Worm (Caenorhabditis elegans) whole organism, L3 larva: Measurements from ENCODE around the gene F59A6.2.

Source experiments
- R02D3.7 ChIP-seq: fragments of 150-350 bp; optimal IDR thresholded peaks from 2 replicates; lab custom pipeline; 2014; ENCODE audit warnings: missing biosample characterization, missing genetic modification characterization
- aly-2 ChIP-seq: fragments of 150-350 bp; optimal IDR thresholded peaks from 2 replicates; lab custom pipeline; 2014; ENCODE audit warnings: missing biosample characterization, missing genetic modification characterization
- ama-1 ChIP-seq: fragments of 150-350 bp; optimal IDR thresholded peaks from 2 replicates; lab custom pipeline; 2018
- ceh-16 ChIP-seq: sonication (generic microtip); optimal IDR thresholded peaks from 2 replicates; lab custom pipeline; 2017; ENCODE audit warnings: missing biosample characterization, missing genetic modification characterization
- ceh-28 ChIP-seq: fragments of 150-350 bp; optimal IDR thresholded peaks from 2 replicates; lab custom pipeline; 2014; ENCODE audit warnings: missing biosample characterization, missing genetic modification reagents, missing genetic modification characterization
- ceh-82 ChIP-seq: fragments of 150-350 bp; optimal IDR thresholded peaks from 2 replicates; lab custom pipeline; 2014; ENCODE audit warnings: missing biosample characterization, missing genetic modification characterization
- ceh-9 ChIP-seq: sonication (generic microtip); optimal IDR thresholded peaks from 2 replicates; lab custom pipeline; 2018; ENCODE audit warnings: missing biosample characterization, missing genetic modification characterization
- egl-27 ChIP-seq: sonication (generic microtip); optimal IDR thresholded peaks from 4 replicates; lab custom pipeline; 2017; ENCODE audit warnings: missing biosample characterization, missing genetic modification reagents, missing genetic modification characterization
- egl-5 ChIP-seq: fragments of 150-350 bp; optimal IDR thresholded peaks from 2 replicates; lab custom pipeline; 2017; ENCODE audit warnings: missing biosample characterization, missing genetic modification reagents, missing genetic modification characterization, inconsistent platforms
- elt-1 ChIP-seq: fragments of 150-350 bp; optimal IDR thresholded peaks from 2 replicates; lab custom pipeline; 2014; ENCODE audit warnings: missing biosample characterization, missing genetic modification characterization
- elt-2 ChIP-seq: sonication (generic microtip); optimal IDR thresholded peaks from 2 replicates; lab custom pipeline; 2016; ENCODE audit warnings: missing genetic modification reagents, mild to moderate bottlenecking, missing genetic modification characterization, missing compliant biosample characterization
- elt-3 ChIP-seq, 3 experiments: fragments of 150-350 bp in 1 of 3; sonication (generic microtip) in 2 of 3; optimal IDR thresholded peaks; 2 replicates in 2 of 3; 4 replicates in 1 of 3; lab custom pipeline; 2014 to 2017; ENCODE audit warnings: missing biosample characterization in 3 of 3, missing genetic modification characterization in 3 of 3
- eor-1 ChIP-seq, 2 experiments: fragments of 150-350 bp; optimal IDR thresholded peaks; 2 replicates each; lab custom pipeline; 2014 to 2018; ENCODE audit warnings: missing biosample characterization in 2 of 2, missing genetic modification characterization in 2 of 2
- fkh-10 ChIP-seq: sonication (generic microtip); optimal IDR thresholded peaks from 2 replicates; lab custom pipeline; 2017; ENCODE audit warnings: missing biosample characterization, missing genetic modification reagents, missing genetic modification characterization
- fkh-2 ChIP-seq: fragments of 150-350 bp; optimal IDR thresholded peaks from 2 replicates; lab custom pipeline; 2014; ENCODE audit warnings: missing biosample characterization, missing genetic modification reagents, missing genetic modification characterization
- fos-1 ChIP-seq: fragments of 150-350 bp; optimal IDR thresholded peaks from 2 replicates; lab custom pipeline; 2014; ENCODE audit warnings: missing biosample characterization, missing genetic modification characterization
- hmg-11 ChIP-seq: sonication (generic microtip); optimal IDR thresholded peaks from 2 replicates; lab custom pipeline; 2016; ENCODE audit warnings: missing genetic modification characterization, missing compliant biosample characterization
- jun-1 ChIP-seq: fragments of 150-350 bp; optimal IDR thresholded peaks from 2 replicates; lab custom pipeline; 2014; ENCODE audit warnings: missing biosample characterization, missing genetic modification reagents, missing genetic modification characterization
- lin-15B ChIP-seq: fragments of 150-350 bp; optimal IDR thresholded peaks from 2 replicates; lab custom pipeline; 2014; ENCODE audit warnings: missing biosample characterization, missing genetic modification characterization
- lin-39 ChIP-seq: fragments of 150-350 bp; optimal IDR thresholded peaks from 2 replicates; lab custom pipeline; 2018; ENCODE audit warnings: missing biosample characterization, missing genetic modification reagents, missing genetic modification characterization
- lsy-12 ChIP-seq: sonication (generic microtip); optimal IDR thresholded peaks from 2 replicates; lab custom pipeline; 2016; ENCODE audit warnings: mild to moderate bottlenecking, missing genetic modification characterization, missing compliant biosample characterization
- mdl-1 ChIP-seq: fragments of 150-350 bp; optimal IDR thresholded peaks from 2 replicates; lab custom pipeline; 2014; ENCODE audit warnings: missing biosample characterization, missing genetic modification characterization
- mml-1 ChIP-seq: fragments of 150-350 bp; sonication (generic microtip); optimal IDR thresholded peaks from 3 replicates; lab custom pipeline; 2014; ENCODE audit warnings: missing biosample characterization, missing genetic modification characterization
- nfya-1 ChIP-seq: sonication (generic microtip); optimal IDR thresholded peaks from 2 replicates; lab custom pipeline; 2017; ENCODE audit warnings: missing genetic modification characterization, mild to moderate bottlenecking, missing compliant biosample characterization, antibody characterized with exemption, moderate library complexity; ENCODE audit not compliant: insufficient read depth
- nhr-11 ChIP-seq: fragments of 150-350 bp; optimal IDR thresholded peaks from 2 replicates; lab custom pipeline; 2014; ENCODE audit warnings: missing biosample characterization, missing genetic modification characterization
- nhr-12 ChIP-seq: fragments of 150-350 bp; optimal IDR thresholded peaks from 2 replicates; lab custom pipeline; 2014; ENCODE audit warnings: missing biosample characterization, missing genetic modification characterization
- nhr-25 ChIP-seq: sonication (generic microtip); optimal IDR thresholded peaks from 2 replicates; lab custom pipeline; 2017; ENCODE audit warnings: missing biosample characterization, missing genetic modification characterization
- nhr-43 ChIP-seq: sonication (generic microtip); optimal IDR thresholded peaks from 2 replicates; lab custom pipeline; 2016; ENCODE audit warnings: mild to moderate bottlenecking, missing genetic modification characterization, missing compliant biosample characterization; ENCODE audit not compliant: poor library complexity, severe bottlenecking
- nhr-67 ChIP-seq: fragments of 150-350 bp; optimal IDR thresholded peaks from 2 replicates; lab custom pipeline; 2014; ENCODE audit warnings: missing biosample characterization, missing genetic modification characterization
- nhr-76 ChIP-seq: fragments of 150-350 bp; sonication (generic microtip); optimal IDR thresholded peaks from 5 replicates; lab custom pipeline; 2014; ENCODE audit warnings: missing biosample characterization, missing genetic modification characterization
- nhr-77 ChIP-seq: fragments of 150-350 bp; optimal IDR thresholded peaks from 2 replicates; lab custom pipeline; 2014; ENCODE audit warnings: missing biosample characterization, missing genetic modification characterization
- pha-4 ChIP-seq: fragments of 150-350 bp; optimal IDR thresholded peaks from 2 replicates; lab custom pipeline; 2014; ENCODE audit warnings: missing biosample characterization, missing genetic modification reagents, missing genetic modification characterization
- pqm-1 ChIP-seq: fragments of 150-350 bp; optimal IDR thresholded peaks from 2 replicates; lab custom pipeline; 2017; ENCODE audit warnings: missing biosample characterization, missing genetic modification characterization, inconsistent platforms
- sea-2 ChIP-seq: fragments of 150-350 bp; sonication (generic microtip); optimal IDR thresholded peaks from 4 replicates; lab custom pipeline; 2014; ENCODE audit warnings: missing biosample characterization, missing genetic modification reagents, missing genetic modification characterization
- skn-1 ChIP-seq: fragments of 150-350 bp; optimal IDR thresholded peaks from 2 replicates; lab custom pipeline; 2014; ENCODE audit warnings: missing biosample characterization, missing genetic modification characterization
- snpc-4 ChIP-seq: fragments of 150-350 bp; optimal IDR thresholded peaks from 2 replicates; lab custom pipeline; 2014; ENCODE audit warnings: missing biosample characterization, missing genetic modification characterization
- unc-62 ChIP-seq: fragments of 150-350 bp; sonication (generic microtip); optimal IDR thresholded peaks from 4 replicates; lab custom pipeline; 2014; ENCODE audit warnings: missing biosample characterization, missing genetic modification reagents, missing genetic modification characterization
- zag-1 ChIP-seq: fragments of 150-350 bp; optimal IDR thresholded peaks from 2 replicates; lab custom pipeline; 2014; ENCODE audit warnings: missing biosample characterization, missing genetic modification characterization
- ztf-11 ChIP-seq: fragments of 150-350 bp; optimal IDR thresholded peaks from 2 replicates; lab custom pipeline; 2014; ENCODE audit warnings: missing biosample characterization, missing genetic modification characterization
- ztf-4 ChIP-seq: fragments of 150-350 bp; optimal IDR thresholded peaks from 2 replicates; lab custom pipeline; 2014; ENCODE audit warnings: missing biosample characterization, missing genetic modification characterization

The F59A6.2 gene

ce11 chrII:5001866-5002265 lies 12.6 kb upstream of the F59A6.2 start:
- TF ChIP-seq fkh-10 (GFP tag; lab: Kevin White, UChicago) (no peak), mml-1 (no peak), eor-1 (tag; optimal IDR thresholded peaks at IDR 0.05; lab: Kevin White, UChicago) (no peak), ceh-82 (tag; lab: Kevin White, UChicago) (no peak), lin-39 (tag; lab: Kevin White, UChicago) (no peak), zag-1 (tag; lab: Kevin White, UChicago) (no peak), nhr-76 (tag; lab: Kevin White, UChicago) (no peak), jun-1 (tag; lab: Kevin White, UChicago) (no peak), elt-3 (tag; optimal IDR thresholded peaks at IDR 0.05; lab: Kevin White, UChicago) (no peak), nhr-43 (tag; lab: Kevin White, UChicago) (no peak), elt-1 (tag; lab: Kevin White, UChicago) (no peak), R02D3.7 (tag; lab: Kevin White, UChicago) (no peak), mdl-1 (tag; lab: Kevin White, UChicago) (no peak), nhr-77 (tag; lab: Kevin White, UChicago) (no peak), sea-2 (GFP tag; lab: Kevin White, UChicago) (no peak), ztf-4 (tag; lab: Kevin White, UChicago) (no peak), nhr-25 (no peak)

ce11 chrII:5003660-5004059 lies 10.8 kb upstream of the F59A6.2 start, which contains the start of gene F59A6.10:
Gene F59A6.10, plus strand, starts transcription at chrII:5003960.
- TF ChIP-seq lsy-12 (tag; lab: Kevin White, UChicago) = no peak
- TF ChIP-seq ceh-16 = no peak
- TF ChIP-seq fkh-10 (GFP tag; lab: Kevin White, UChicago) = no peak
- no peak for TF ChIP-seq nhr-11 (tag; lab: Kevin White, UChicago)
- no peak for TF ChIP-seq lin-15B (tag; lab: Kevin White, UChicago)
- TF ChIP-seq nhr-25 = no peak
- no peak for TF ChIP-seq ceh-28 (tag; lab: Kevin White, UChicago)
- TF ChIP-seq elt-2 (tag; lab: Kevin White, UChicago) = no peak
- no peak for TF ChIP-seq skn-1
- TF ChIP-seq fkh-2 (tag; lab: Kevin White, UChicago) = no peak
- no peak for TF ChIP-seq egl-5 (tag; lab: Kevin White, UChicago)
- TF ChIP-seq mdl-1 (tag; lab: Kevin White, UChicago) = no peak
- no peak for TF ChIP-seq elt-3 (tag; optimal IDR thresholded peaks at IDR 0.05; lab: Kevin White, UChicago)
- TF ChIP-seq ceh-82 (tag; lab: Kevin White, UChicago) = no peak
- TF ChIP-seq nhr-43 (tag; lab: Kevin White, UChicago) = no peak

DNA sequence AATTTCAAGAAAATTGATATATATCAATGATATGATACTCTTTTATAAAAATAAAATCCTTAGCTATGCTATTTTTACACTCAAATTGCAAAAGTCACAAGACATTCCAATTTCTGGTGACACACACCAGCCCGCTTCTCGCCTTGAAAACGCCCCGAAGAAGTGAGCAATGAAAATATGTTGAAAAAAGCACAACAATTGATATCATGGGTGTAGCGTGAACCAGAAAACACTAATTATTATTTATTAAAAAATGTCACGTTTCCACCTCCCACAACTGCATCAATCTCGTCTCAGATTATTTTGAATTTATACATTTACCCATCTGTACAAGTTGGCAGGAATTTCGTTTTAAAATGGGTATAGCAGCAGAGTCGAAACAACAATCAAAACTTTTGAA lies 9.7 kb upstream of the F59A6.2 start, which contains the start of gene F59A6.4:
Gene F59A6.4 (plus strand): TSS at position 301 of the 400 bp plus-strand sequence.
- TF ChIP-seq R02D3.7 (tag; lab: Kevin White, UChicago) = no peak
- no peak for TF ChIP-seq elt-1 (tag; lab: Kevin White, UChicago)
- no peak for TF ChIP-seq nfya-1
- TF ChIP-seq lin-15B (tag; lab: Kevin White, UChicago) = no peak
- no peak for TF ChIP-seq skn-1
- no peak for TF ChIP-seq nhr-12
- no peak for TF ChIP-seq egl-27 (tag; lab: Kevin White, UChicago)
- TF ChIP-seq snpc-4 = no peak
- no peak for TF ChIP-seq ztf-11 (tag; lab: Kevin White, UChicago)
- TF ChIP-seq pqm-1 (tag; lab: Kevin White, UChicago) = no peak
- TF ChIP-seq ztf-4 (tag; lab: Kevin White, UChicago) = no peak
- TF ChIP-seq pha-4 (tag; lab: Kevin White, UChicago) = no peak
- TF ChIP-seq elt-2 (tag; lab: Kevin White, UChicago) = no peak
- TF ChIP-seq nhr-67 (tag; lab: Kevin White, UChicago) = no peak

DNA sequence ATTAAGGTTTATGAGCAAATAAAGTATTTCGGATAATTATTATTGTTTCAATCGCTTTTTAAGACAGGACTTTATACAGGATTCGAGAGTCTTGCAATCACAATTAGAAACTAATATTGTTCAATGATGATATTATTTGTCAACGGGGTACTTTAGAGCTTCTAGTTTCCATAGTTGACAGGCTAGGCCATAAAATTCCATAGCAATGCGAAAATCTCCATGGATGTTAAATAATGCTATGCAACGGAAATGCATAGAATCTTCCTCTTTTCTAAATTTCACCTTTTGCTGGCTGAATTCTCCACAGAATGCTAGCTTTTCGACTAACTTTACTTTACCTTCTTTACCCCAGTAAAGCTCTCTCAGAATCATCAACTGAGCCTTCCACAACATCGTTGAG lies 6.5 kb upstream of the F59A6.2 start, which contains the start of gene F59A6.3:
Gene F59A6.3 (plus strand): TSS at position 301 of the 400 bp plus-strand sequence.
- TF ChIP-seq elt-3 (tag; optimal IDR thresholded peaks at IDR 0.05; lab: Kevin White, UChicago) (no peak), fos-1 (tag; lab: Kevin White, UChicago) (no peak), ceh-16 (no peak), ceh-9 (tag; lab: Kevin White, UChicago) (no peak), elt-1 (tag; lab: Kevin White, UChicago) (no peak), egl-27 (tag; lab: Kevin White, UChicago) (no peak), ama-1 (no peak), nhr-76 (tag; lab: Kevin White, UChicago) (no peak), sea-2 (GFP tag; lab: Kevin White, UChicago) (no peak), mml-1 (no peak), jun-1 (tag; lab: Kevin White, UChicago) (no peak), elt-2 (tag; lab: Kevin White, UChicago) (no peak), lin-39 (tag; lab: Kevin White, UChicago) (no peak), hmg-11 (no peak), snpc-4 (no peak), R02D3.7 (tag; lab: Kevin White, UChicago) (no peak), aly-2 (tag; lab: Kevin White, UChicago) (no peak), ceh-82 (tag; lab: Kevin White, UChicago) (no peak), unc-62 (no peak)
